Worm (Caenorhabditis elegans) whole organism, early embryonic: Measurements from ENCODE around the gene dph-5.

ENCODE experiments used
- B0310.2 ChIP-seq: sonication (generic microtip); optimal IDR thresholded peaks from 2 replicates; lab custom pipeline; 2016; ENCODE audit warnings: mild to moderate bottlenecking, missing genetic modification characterization, missing compliant biosample characterization
- F13C5.2 ChIP-seq: sonication (generic microtip); optimal IDR thresholded peaks from 2 replicates; lab custom pipeline; 2017; ENCODE audit warnings: mild to moderate bottlenecking, missing genetic modification characterization, inconsistent platforms, missing compliant biosample characterization
- aly-1 ChIP-seq: sonication (generic microtip); optimal IDR thresholded peaks from 2 replicates; lab custom pipeline; 2016; ENCODE audit warnings: missing genetic modification characterization, missing compliant biosample characterization
- ama-1 ChIP-seq: fragments of 150-350 bp; optimal IDR thresholded peaks from 2 replicates; lab custom pipeline; 2014
- ceh-13 ChIP-seq: fragments of 200-800 bp; sonication (Bioruptor generic); optimal IDR thresholded peaks from 2 replicates; lab custom pipeline; 2018; ENCODE audit warnings: mild to moderate bottlenecking, missing genetic modification characterization, missing compliant biosample characterization
- ceh-36 ChIP-seq: sonication (generic microtip); optimal IDR thresholded peaks from 2 replicates; lab custom pipeline; 2016; ENCODE audit warnings: missing genetic modification characterization, inconsistent platforms, missing compliant biosample characterization
- ets-7 ChIP-seq: sonication (generic microtip); optimal IDR thresholded peaks from 2 replicates; lab custom pipeline; 2016; ENCODE audit warnings: missing genotype, missing genetic modification characterization, missing compliant biosample characterization
- flt-1 ChIP-seq: fragments of 200-800 bp; sonication (Bioruptor generic); IDR thresholded peaks from 2 replicates; pipeline ENCODE4 v1.3.6; 2022; ENCODE audit warnings: missing genetic modification characterization, missing compliant biosample characterization
- hmbx-1 ChIP-seq: sonication (generic microtip); optimal IDR thresholded peaks from 2 replicates; lab custom pipeline; 2016; ENCODE audit warnings: mild to moderate bottlenecking, missing genetic modification characterization, missing compliant biosample characterization
- hmg-4 ChIP-seq: fragments of 200-800 bp; sonication (Bioruptor generic); optimal IDR thresholded peaks from 2 replicates; lab custom pipeline; 2018; ENCODE audit warnings: mild to moderate bottlenecking, missing genetic modification characterization, missing compliant biosample characterization
- hnd-1 ChIP-seq: sonication (generic microtip); optimal IDR thresholded peaks from 2 replicates; lab custom pipeline; 2016; ENCODE audit warnings: missing genetic modification characterization, missing compliant biosample characterization
- pes-1 ChIP-seq: fragments of 200-800 bp; sonication (Bioruptor generic); IDR thresholded peaks from 2 replicates; pipeline ENCODE4 v1.3.6; 2022; ENCODE audit warnings: missing genetic modification reagents, missing genetic modification characterization, missing compliant biosample characterization
- scrt-1 ChIP-seq: fragments of 200-800 bp; sonication (Bioruptor generic); IDR thresholded peaks from 2 replicates; pipeline ENCODE4 v1.3.6; 2022; ENCODE audit warnings: missing genetic modification characterization, missing compliant biosample characterization
- sea-1 ChIP-seq: fragments of 200-800 bp; sonication (Bioruptor generic); conservative IDR thresholded peaks from 2 replicates; pipeline ENCODE4 v1.3.6; 2022; ENCODE audit warnings: missing genetic modification characterization, missing compliant biosample characterization
- tbx-11 ChIP-seq: fragments of 200-800 bp; sonication (Bioruptor generic); IDR thresholded peaks from 2 replicates; pipeline ENCODE4 v1.3.6; 2022; ENCODE audit warnings: missing genetic modification characterization, missing compliant biosample characterization
- tbx-37 ChIP-seq: fragments of 200-800 bp; sonication (Bioruptor generic); conservative IDR thresholded peaks from 2 replicates; pipeline ENCODE4 v1.3.6; 2022; ENCODE audit warnings: missing genetic modification reagents, missing genetic modification characterization, missing compliant biosample characterization
- tra-4 ChIP-seq: sonication (generic microtip); optimal IDR thresholded peaks from 2 replicates; lab custom pipeline; 2017; ENCODE audit warnings: missing genetic modification characterization, missing compliant biosample characterization

Gene dph-5

ce11 chrII:11316663-11317062, 33.3 kb upstream of the dph-5 start:
- TF ChIP-seq hnd-1 (tag; lab: Kevin White, UChicago) (no peak), ceh-36 (no peak), flt-1 (GFP tag; lab: Robert Waterston, UW) (no peak), ceh-13 (GFP tag; lab: Kevin White, UChicago) (no peak), B0310.2 (no peak), pes-1 (no peak), sea-1 (GFP tag; lab: Robert Waterston, UW) (no peak)

ce11 chrII:11319591-11319990, 30.4 kb upstream of the dph-5 start, which contains the start of gene nlp-51:
nlp-51 (minus strand) TSS chrII:11319691.
- TF ChIP-seq ama-1: no peak
- TF ChIP-seq B0310.2: no peak
- TF ChIP-seq hmbx-1 (tag; lab: Kevin White, UChicago): no peak
- no peak for TF ChIP-seq F13C5.2 (tag; lab: Kevin White, UChicago)
- TF ChIP-seq tra-4 (tag; lab: Kevin White, UChicago): no peak
- TF ChIP-seq hmg-4 (GFP tag; lab: Kevin White, UChicago): no peak
- no peak for TF ChIP-seq hnd-1 (tag; lab: Kevin White, UChicago)
- no peak for TF ChIP-seq pes-1
- no peak for TF ChIP-seq tbx-37 (GFP tag; lab: Robert Waterston, UW)

- TF ChIP-seq ceh-36 (no peak), tbx-37 (GFP tag; lab: Robert Waterston, UW) (no peak), ama-1 (no peak), hnd-1 (tag; lab: Kevin White, UChicago) (no peak), hmbx-1 (tag; lab: Kevin White, UChicago) (no peak), ceh-13 (GFP tag; lab: Kevin White, UChicago) (no peak), tra-4 (tag; lab: Kevin White, UChicago) (no peak), ets-7 (tag; lab: Kevin White, UChicago) (no peak), F13C5.2 (tag; lab: Kevin White, UChicago) (no peak), tbx-11 (GFP tag; lab: Robert Waterston, UW) (no peak), flt-1 (GFP tag; lab: Robert Waterston, UW) (no peak), hmg-4 (GFP tag; lab: Kevin White, UChicago) (no peak), aly-1 (tag; lab: Kevin White, UChicago) (no peak), scrt-1 (GFP tag; lab: Robert Waterston, UW) (no peak), sea-1 (GFP tag; lab: Robert Waterston, UW) (no peak), B0310.2 (no peak), pes-1 (no peak)
These were observed 20.9 kb upstream of the dph-5 start, which contains the start of gene tag-180 for ce11 chrII:11329021-11329479. tag-180 (minus strand) TSS chrII:11329429.

ce11 chrII:11333375-11333774, 16.6 kb upstream of the dph-5 start:
- no peak for TF ChIP-seq hnd-1 (tag; lab: Kevin White, UChicago)
- no peak for TF ChIP-seq tra-4 (tag; lab: Kevin White, UChicago)
- TF ChIP-seq sea-1 (GFP tag; lab: Robert Waterston, UW): no peak
- TF ChIP-seq scrt-1 (GFP tag; lab: Robert Waterston, UW): no peak

ce11 chrII:11333846-11334638, 15.9 kb upstream of the dph-5 start:
- TF ChIP-seq scrt-1 (GFP tag; lab: Robert Waterston, UW): no peak
- TF ChIP-seq ama-1: no peak
- TF ChIP-seq aly-1 (tag; lab: Kevin White, UChicago): no peak
- no peak for TF ChIP-seq tbx-11 (GFP tag; lab: Robert Waterston, UW)
- no peak for TF ChIP-seq ets-7 (tag; lab: Kevin White, UChicago)
- no peak for TF ChIP-seq flt-1 (GFP tag; lab: Robert Waterston, UW)

- TF ChIP-seq tbx-37 (GFP tag; lab: Robert Waterston, UW) (no peak), hmg-4 (GFP tag; lab: Kevin White, UChicago) (no peak), pes-1 (no peak), tra-4 (tag; lab: Kevin White, UChicago) (no peak), tbx-11 (GFP tag; lab: Robert Waterston, UW) (no peak), aly-1 (tag; lab: Kevin White, UChicago) (no peak), ceh-36 (no peak), scrt-1 (GFP tag; lab: Robert Waterston, UW) (no peak), ets-7 (tag; lab: Kevin White, UChicago) (no peak), ceh-13 (GFP tag; lab: Kevin White, UChicago) (no peak), sea-1 (GFP tag; lab: Robert Waterston, UW) (no peak), B0310.2 (no peak), ama-1 (no peak), hnd-1 (tag; lab: Kevin White, UChicago) (no peak), hmbx-1 (tag; lab: Kevin White, UChicago) (no peak), F13C5.2 (tag; lab: Kevin White, UChicago) (no peak), flt-1 (GFP tag; lab: Robert Waterston, UW) (no peak)
These were observed 14.3 kb upstream of the dph-5 start for ce11 chrII:11335670-11336069.

- TF ChIP-seq ama-1 (no peak), hnd-1 (tag; lab: Kevin White, UChicago) (no peak), hmbx-1 (tag; lab: Kevin White, UChicago) (no peak)
These were observed 13.8 kb upstream of the dph-5 start for ce11 chrII:11336163-11336562.
